Worm (Caenorhabditis elegans): ENCODE data around the gene T07F12.2.

T07F12.2 gene

ce11 chrX:4938990-4939389 lies 48.9 kb downstream of the T07F12.2 start:
- TF ChIP-seq tbx-11 (GFP tag; IDR thresholded peaks at IDR 0.05) (no peak), ceh-13 (GFP tag; optimal IDR thresholded peaks at IDR 0.05) (no peak), ets-7 (tag; optimal IDR thresholded peaks at IDR 0.05) (no peak), B0310.2 (tag; optimal IDR thresholded peaks at IDR 0.05) (no peak), hmbx-1 (tag; optimal IDR thresholded peaks at IDR 0.05) (no peak), aly-1 (tag; optimal IDR thresholded peaks at IDR 0.05) (no peak), hmg-4 (GFP tag; optimal IDR thresholded peaks at IDR 0.05) (no peak), sea-1 (GFP tag; conservative IDR thresholded peaks at IDR 0.05) (no peak), hnd-1 (tag; optimal IDR thresholded peaks at IDR 0.05) (no peak), scrt-1 (GFP tag; IDR thresholded peaks at IDR 0.05) (no peak), tbx-37 (GFP tag; conservative IDR thresholded peaks at IDR 0.05) (no peak)

All from whole organism, early embryonic.